Worm (Caenorhabditis elegans) whole organism, dauer: Measurements from ENCODE around the gene Y40B10A.5.
"Not testable (repeated sequence)": the region's sequence is repeated elsewhere in the genome, so short reads cannot be mapped to it uniquely, and the experiment has no call there.

Experiments
- unc-62 ChIP-seq: sonication (generic microtip); optimal IDR thresholded peaks from 2 replicates; lab custom pipeline; 2017; ENCODE audit warnings: missing biosample characterization, missing genetic modification reagents, missing genetic modification characterization

Gene Y40B10A.5

ce11 chrV:2045956-2046355 is at the start of gene Y40B10A.5:
Gene Y40B10A.5, minus strand, starts transcription at chrV:2046056.
- TF ChIP-seq unc-62 (GFP tag; lab: Kevin White, UChicago): no peak

- no peak for TF ChIP-seq unc-62 (GFP tag; lab: Kevin White, UChicago)
Measured at ce11 chrV:2095204-2095603, 49.3 kb upstream of the Y40B10A.5 start, which contains the start of gene F36F12.2. Gene F36F12.2, minus strand, starts transcription at chrV:2095304.

ce11 chrV:2090321-2090720 is 44.5 kb upstream of the Y40B10A.5 start, which contains the start of gene ztf-28:
Gene ztf-28, plus strand, starts transcription at chrV:2090669.
- TF ChIP-seq unc-62 (GFP tag; lab: Kevin White, UChicago): not testable (repeated sequence)

DNA sequence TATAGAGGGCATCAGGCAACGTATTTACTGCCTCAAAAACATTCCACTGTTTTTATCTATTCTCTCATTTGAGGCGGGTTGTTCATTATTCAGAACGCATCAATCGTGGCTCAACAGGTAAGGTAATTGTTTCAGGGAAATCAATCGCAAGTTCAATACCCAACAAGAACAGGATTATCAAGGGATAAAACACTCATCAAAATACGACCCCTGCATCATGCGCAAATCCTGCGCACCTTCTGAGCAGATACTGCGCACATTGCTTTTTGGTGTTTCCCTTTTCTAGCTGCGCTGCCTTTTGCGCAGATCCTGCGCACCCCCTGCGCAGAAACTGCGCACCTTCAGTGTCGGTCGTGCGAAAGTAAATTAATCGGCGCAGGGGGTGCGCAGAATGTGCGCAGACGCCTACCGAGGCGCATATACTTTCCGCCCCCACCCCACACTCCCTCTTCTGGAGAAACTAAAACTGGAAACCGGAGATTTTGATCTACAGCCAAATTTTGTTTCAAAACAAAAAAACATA is 40.0 kb upstream of the Y40B10A.5 start, which contains the start of gene F36F12.3:
F36F12.3 (plus strand) TSS at position 51 of the 523 bp plus-strand sequence.
- not testable (repeated sequence) for TF ChIP-seq unc-62 (GFP tag; lab: Kevin White, UChicago)

DNA sequence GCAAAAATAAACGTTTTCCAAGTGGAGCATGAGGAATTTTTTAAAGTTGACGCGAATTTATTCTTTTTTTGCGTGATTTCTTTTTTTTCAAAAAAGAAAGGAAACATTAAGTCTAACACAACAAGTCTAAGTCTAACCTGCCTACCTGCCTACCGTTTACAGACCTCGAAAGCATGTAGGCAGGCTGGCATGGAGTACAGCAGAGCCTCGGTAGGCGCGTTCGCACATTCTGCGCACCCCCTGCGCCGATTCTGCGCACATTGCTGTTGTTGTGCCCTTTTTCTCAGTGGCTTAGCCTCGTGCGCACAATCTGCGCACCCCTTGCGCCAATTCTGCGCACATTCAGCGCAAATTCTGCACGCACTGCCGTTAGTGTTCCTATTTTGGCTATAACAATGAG is 38.0 kb upstream of the Y40B10A.5 start:
- no peak for TF ChIP-seq unc-62 (GFP tag; lab: Kevin White, UChicago)

DNA sequence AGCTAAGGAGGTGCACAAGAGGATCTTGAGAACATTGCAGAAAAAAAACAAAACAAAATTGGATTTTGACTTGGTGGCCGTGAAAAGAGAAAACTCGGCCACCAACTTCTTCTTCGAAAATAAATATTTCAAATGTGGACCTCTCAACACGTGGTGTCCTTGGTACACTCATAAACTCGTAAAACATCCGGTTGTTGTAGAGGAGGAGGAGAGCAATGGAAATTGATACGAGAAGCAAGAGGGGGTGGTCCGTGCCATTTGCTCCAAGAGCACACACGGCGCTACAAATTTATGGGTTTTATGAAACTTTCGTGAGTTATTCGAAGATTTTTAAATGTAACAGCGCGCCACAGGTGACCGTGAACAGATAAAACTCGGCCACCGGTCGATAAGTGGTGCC is 36.0 kb upstream of the Y40B10A.5 start:
- TF ChIP-seq unc-62 (GFP tag; lab: Kevin White, UChicago): no peak

- TF ChIP-seq unc-62 (GFP tag; lab: Kevin White, UChicago): no peak
Measured at ce11 chrV:2081269-2081668, 35.4 kb upstream of the Y40B10A.5 start.

- TF ChIP-seq unc-62 (GFP tag; lab: Kevin White, UChicago): no peak
Measured at ce11 chrV:2076043-2076442, 30.2 kb upstream of the Y40B10A.5 start.

ce11 chrV:2072807-2073206 is 27.0 kb upstream of the Y40B10A.5 start, which contains the start of gene Y40B10A.9:
Gene Y40B10A.9, minus strand, starts transcription at chrV:2072907.
- TF ChIP-seq unc-62 (GFP tag; lab: Kevin White, UChicago): no peak

DNA sequence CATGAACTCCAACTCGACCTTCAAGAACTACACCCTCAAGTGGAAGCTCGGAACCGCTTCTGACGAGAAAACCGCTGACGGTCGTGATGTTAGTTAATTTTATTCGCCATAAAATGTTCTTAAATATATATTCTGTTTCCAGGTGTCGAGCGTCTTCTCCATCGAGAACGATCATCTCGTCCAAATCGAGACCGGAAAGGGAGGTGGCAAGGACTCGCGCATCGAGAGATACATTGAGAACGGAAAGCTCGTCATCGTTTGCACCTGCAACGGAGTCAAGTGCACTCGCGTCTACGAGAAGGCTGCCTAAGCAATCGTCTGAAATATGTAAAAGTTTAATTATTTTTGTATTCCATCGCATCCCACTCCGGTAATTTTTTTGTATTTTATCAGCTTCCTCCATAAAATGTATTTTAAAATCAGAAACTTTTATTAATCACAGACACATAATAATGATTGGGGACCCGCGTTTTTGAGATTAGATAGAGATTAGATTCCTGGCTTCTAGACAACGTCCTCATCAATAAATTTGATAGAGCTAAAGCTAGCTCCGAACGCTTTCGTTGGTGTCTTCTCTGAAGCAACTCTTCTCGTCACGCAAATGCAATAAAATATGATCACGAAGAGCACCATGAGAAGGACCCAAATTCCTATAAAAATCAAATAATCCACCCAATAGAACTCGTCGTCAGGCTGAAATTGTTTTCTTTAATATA is 23.0 kb upstream of the Y40B10A.5 start:
- TF ChIP-seq unc-62 (GFP tag; lab: Kevin White, UChicago): no peak

DNA sequence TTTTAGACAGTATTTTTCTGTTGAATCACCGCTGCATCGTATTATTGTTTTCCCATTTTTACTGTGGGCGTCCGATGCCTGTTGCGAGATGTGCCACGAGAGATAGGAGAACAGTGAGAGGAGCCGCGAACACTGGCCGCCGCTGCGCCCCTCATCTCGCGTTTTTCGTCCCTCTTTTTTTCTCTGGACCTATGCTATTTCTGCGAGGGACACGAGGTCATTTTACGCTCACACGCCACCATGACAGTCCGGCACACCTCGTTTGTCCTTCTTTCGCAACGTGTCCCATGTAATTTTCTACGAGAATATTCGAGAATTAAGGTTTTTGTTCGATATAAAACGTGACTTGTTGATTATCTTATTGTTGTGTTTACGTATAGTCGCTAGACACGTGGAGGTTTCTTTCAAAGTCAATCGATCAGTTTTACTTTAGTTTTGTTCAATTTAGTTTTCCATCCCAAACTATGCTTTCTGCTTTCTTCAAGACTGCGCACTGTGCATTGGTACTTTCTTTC is 22.2 kb upstream of the Y40B10A.5 start, which contains the start of gene lbp-9:
lbp-9 (plus strand) TSS at position 465 of the 515 bp plus-strand sequence.
- TF ChIP-seq unc-62 (GFP tag; lab: Kevin White, UChicago): no peak

DNA sequence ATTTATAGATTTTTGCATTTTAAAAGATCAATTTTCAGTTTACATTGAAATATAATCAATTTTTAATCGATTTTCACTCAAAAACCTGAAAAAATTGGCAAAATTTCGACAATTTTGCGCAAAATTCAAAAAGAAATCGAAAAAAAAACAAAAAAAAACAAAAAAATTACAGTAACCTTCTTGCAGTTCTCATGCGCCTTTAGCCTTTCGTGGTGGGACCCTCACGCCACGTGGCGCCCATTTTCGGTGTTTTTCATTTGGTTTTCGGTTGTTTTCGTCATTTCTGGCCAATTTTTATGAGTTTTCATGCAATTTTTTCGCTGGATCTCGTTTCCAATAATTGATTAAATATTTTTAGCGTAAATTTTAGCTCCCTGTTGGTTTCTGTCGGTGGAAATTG is 21.6 kb upstream of the Y40B10A.5 start:
- TF ChIP-seq unc-62 (GFP tag; lab: Kevin White, UChicago): no peak

ce11 chrV:2066780-2067179 is 20.9 kb upstream of the Y40B10A.5 start, which contains the start of gene nhr-86:
Gene nhr-86, minus strand, starts transcription at chrV:2066850.
- no peak for TF ChIP-seq unc-62 (GFP tag; lab: Kevin White, UChicago)

ce11 chrV:2057324-2057723 is 11.5 kb upstream of the Y40B10A.5 start, which contains the start of gene comt-3:
Gene comt-3, plus strand, starts transcription at chrV:2057537.
- TF ChIP-seq unc-62 (GFP tag; lab: Kevin White, UChicago): no peak

DNA sequence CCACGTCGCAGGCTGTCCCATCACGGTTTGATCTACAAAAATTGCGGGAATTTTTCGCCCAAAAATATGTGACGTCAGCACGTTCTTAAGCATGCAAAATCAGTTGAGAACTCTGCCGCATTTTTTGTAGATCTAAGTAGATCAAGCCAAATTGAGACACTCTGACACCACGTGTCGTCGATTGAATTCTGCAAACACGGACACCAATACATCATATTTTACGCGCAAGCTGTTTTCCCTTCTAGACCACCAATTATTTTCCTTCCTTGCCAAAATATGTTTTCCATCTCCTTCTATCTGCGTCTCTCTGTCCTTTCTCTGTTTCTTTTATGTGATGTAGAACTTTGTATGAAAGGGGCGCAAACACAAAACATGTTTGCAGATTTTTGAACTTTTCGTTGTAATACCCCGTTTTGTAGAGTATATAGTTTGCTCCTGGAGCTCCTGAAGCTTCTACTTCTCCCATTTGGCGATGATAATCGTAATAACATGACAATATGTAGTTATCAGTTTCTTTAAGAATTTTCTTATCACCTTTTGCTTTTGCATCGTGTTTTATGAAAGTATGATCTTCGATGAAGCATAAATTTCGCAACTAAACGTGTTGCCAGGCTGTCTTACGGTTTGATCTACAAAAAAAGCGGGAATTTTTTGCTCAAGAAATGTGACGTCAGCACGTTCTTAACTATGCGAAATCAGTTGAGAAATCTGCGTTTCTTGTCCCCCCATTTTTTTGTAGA is 10.1 kb upstream of the Y40B10A.5 start:
- no peak for TF ChIP-seq unc-62 (GFP tag; lab: Kevin White, UChicago)

DNA sequence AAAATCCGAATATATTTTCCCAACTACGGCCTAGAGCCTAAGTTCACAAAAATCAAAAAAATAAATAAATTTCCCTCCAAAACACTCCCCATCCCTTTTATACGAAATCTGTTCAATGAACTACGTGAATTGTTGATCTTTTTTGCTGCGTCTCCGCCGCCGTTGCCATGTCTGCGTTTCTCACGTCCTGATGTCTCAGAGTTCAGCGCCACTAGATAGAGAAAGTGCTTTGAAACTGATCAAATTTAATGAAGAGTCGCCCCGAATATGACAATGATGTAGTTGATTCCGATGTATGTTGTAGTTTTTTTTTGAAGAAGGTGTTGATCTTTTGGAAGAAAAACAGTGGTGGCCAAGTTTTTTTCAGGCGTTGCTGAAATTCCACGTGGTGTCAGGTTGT is 8.4 kb upstream of the Y40B10A.5 start:
- TF ChIP-seq unc-62 (GFP tag; lab: Kevin White, UChicago): no peak
